Worm (Caenorhabditis elegans): ENCODE data around the gene M110.9.

DNA sequence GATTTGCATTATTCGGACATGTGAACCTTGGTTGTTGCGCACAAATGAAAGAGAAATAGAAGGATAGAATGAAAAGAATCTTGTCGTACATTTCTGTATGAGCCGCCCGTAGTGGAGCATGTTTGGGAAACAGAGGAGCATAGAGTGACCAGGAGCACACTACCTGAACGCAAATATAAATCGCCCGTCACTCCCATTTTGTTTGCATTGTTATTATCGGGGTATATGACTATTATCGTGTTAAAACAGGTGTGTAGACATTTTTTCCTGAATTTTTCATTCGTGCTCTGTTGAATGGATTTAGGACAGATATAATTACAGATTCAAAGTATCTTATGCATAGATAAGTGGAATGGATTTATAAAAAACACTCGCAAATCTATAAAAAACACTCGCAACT is 38.3 kb downstream of the M110.9 start, which contains the start of gene K01C8.2:
- TF ChIP-seq skn-1 (tag; optimal IDR thresholded peaks at IDR 0.05) (no peak), ztf-4 (tag; optimal IDR thresholded peaks at IDR 0.05) (no peak), unc-39 (tag; optimal IDR thresholded peaks at IDR 0.05) (no peak), mdl-1 (tag; optimal IDR thresholded peaks at IDR 0.05) (no peak), ama-1 (optimal IDR thresholded peaks at IDR 0.05) (no peak), ceh-9 (tag; optimal IDR thresholded peaks at IDR 0.05) (no peak), tbx-2 (tag; optimal IDR thresholded peaks at IDR 0.05) (no peak), egl-5 (tag; optimal IDR thresholded peaks at IDR 0.05) (no peak), hmg-11 (tag; optimal IDR thresholded peaks at IDR 0.05) (no peak), fos-1 (tag; optimal IDR thresholded peaks at IDR 0.05) (no peak), unc-62 (GFP tag; optimal IDR thresholded peaks at IDR 0.05) (no peak), pha-4 (tag; optimal IDR thresholded peaks at IDR 0.05) (no peak), fkh-2 (tag; optimal IDR thresholded peaks at IDR 0.05) (no peak)

Data from whole organism, L3 larva.